Fruit fly (Drosophila melanogaster): ENCODE data around the gene chinmo.

chinmo gene

dm6 chr2L:1649244-1649827 lies 1.7 kb upstream of the chinmo start (continued):
- peak; percentile 50 for TF ChIP-seq CG18011 (GFP tag; optimal IDR thresholded peaks at IDR 0.05)
- TF ChIP-seq CG18764 (GFP tag; optimal IDR thresholded peaks at IDR 0.05), result peak; percentile 73
- TF ChIP-seq sob (GFP tag; IDR thresholded peaks at IDR 0.05), result peak; percentile 91
- TF ChIP-seq CG7928 (GFP tag; optimal IDR thresholded peaks at IDR 0.05), result peak; percentile 28
- peak; percentile 27; the same call in 1 of the 2 replicates for TF ChIP-seq CG1024 (GFP tag; IDR thresholded peaks at IDR 0.05)
- TF ChIP-seq sr (GFP tag; IDR thresholded peaks at IDR 0.05), result peak; percentile 64; the same call in 2 of the 3 replicates
- peak; percentile 94 for TF ChIP-seq nerfin-1 (tag; optimal IDR thresholded peaks at IDR 0.05)
- TF ChIP-seq E2f1 (GFP tag; IDR thresholded peaks at IDR 0.05), result peak; percentile 90
- no peak for TF ChIP-seq lov (optimal IDR thresholded peaks at IDR 0.05)
- TF ChIP-seq lov (GFP tag; IDR thresholded peaks at IDR 0.05), result peak; percentile 82; the same call in 1 of the 3 replicates
- TF ChIP-seq tio (GFP tag; optimal IDR thresholded peaks at IDR 0.05), result peak; percentile 82
- TF ChIP-seq Poxn (GFP tag; IDR thresholded peaks at IDR 0.05), result peak; percentile 56; the same call in 1 of the 2 replicates
- TF ChIP-seq CG10267 (tag; optimal IDR thresholded peaks at IDR 0.05), result peak; percentile 91
- no peak for TF ChIP-seq disco-r (GFP tag; optimal IDR thresholded peaks at IDR 0.05)
- TF ChIP-seq Elba2 (GFP tag; optimal IDR thresholded peaks at IDR 0.05), result no peak
- TF ChIP-seq Lhr (GFP tag; optimal IDR thresholded peaks at IDR 0.05), result peak; percentile 8
- TF ChIP-seq Ets97D (GFP tag; optimal IDR thresholded peaks at IDR 0.05), result no peak
- TF ChIP-seq CG30431 (GFP tag; optimal IDR thresholded peaks at IDR 0.05), result peak; percentile 48
- no peak for TF ChIP-seq Dll (GFP tag; IDR thresholded peaks at IDR 0.05; ENCODE audit: partially characterized antibody)
- peak; percentile 11 for TF ChIP-seq repo (GFP tag; optimal IDR thresholded peaks at IDR 0.05)
- TF ChIP-seq ems (GFP tag; optimal IDR thresholded peaks at IDR 0.05), result peak; percentile 11
- peak; percentile 98 for TF ChIP-seq phol (tag; optimal IDR thresholded peaks at IDR 0.05)
- TF ChIP-seq Taf1 (GFP tag; IDR thresholded peaks at IDR 0.05), result peak; percentile 61
- TF ChIP-seq crc (GFP tag; optimal IDR thresholded peaks at IDR 0.05), result no peak
- peak; percentile 74 for TF ChIP-seq nau (GFP tag; optimal IDR thresholded peaks at IDR 0.05)
- TF ChIP-seq gfzf (GFP tag; optimal IDR thresholded peaks at IDR 0.05), result no peak
- TF ChIP-seq CG17612 (GFP tag; IDR thresholded peaks at IDR 0.05), result peak; percentile 71
- TF ChIP-seq YL-1 (GFP tag; optimal IDR thresholded peaks at IDR 0.05), result peak; percentile 42
- peak; percentile 66 for TF ChIP-seq ro (GFP tag; IDR thresholded peaks at IDR 0.05)
- TF ChIP-seq pita (GFP tag; optimal IDR thresholded peaks at IDR 0.05), result no peak
- TF ChIP-seq Pdp1 (GFP tag; optimal IDR thresholded peaks at IDR 0.05), result peak; percentile 43 to 60
- no peak for TF ChIP-seq ash1 (GFP tag; optimal IDR thresholded peaks at IDR 0.05)
- TF ChIP-seq Xrp1 (GFP tag; IDR thresholded peaks at IDR 0.05), result peak; percentile 87
- peak; percentile 76 for TF ChIP-seq CG42726 (GFP tag; IDR thresholded peaks at IDR 0.05; ENCODE audit: partially characterized antibody)
- peak; percentile 31 for TF ChIP-seq Atf-2 (GFP tag; optimal IDR thresholded peaks at IDR 0.05)
- TF ChIP-seq Awh (GFP tag; IDR thresholded peaks at IDR 0.05), result peak; percentile 83
- no peak for TF ChIP-seq mirr (GFP tag; optimal IDR thresholded peaks at IDR 0.05)
- no peak for TF ChIP-seq Mes4 (GFP tag; optimal IDR thresholded peaks at IDR 0.05)
- peak; percentile 89 for TF ChIP-seq slbo (GFP tag; IDR thresholded peaks at IDR 0.05)
- no peak for TF ChIP-seq cad (GFP tag; optimal IDR thresholded peaks at IDR 0.05)
- peak; percentile 72 for TF ChIP-seq Med (GFP tag)
- TF ChIP-seq knrl (GFP tag; IDR thresholded peaks at IDR 0.05; ENCODE audit: partially characterized antibody), result peak; percentile 72; the same call in 2 of the 3 replicates
- TF ChIP-seq eve (GFP tag; optimal IDR thresholded peaks at IDR 0.05), result peak in 1 of 2 experiments; percentile 88
- TF ChIP-seq ci (GFP tag; IDR thresholded peaks at IDR 0.05), result peak; percentile 89
- TF ChIP-seq CG14965 (GFP tag; optimal IDR thresholded peaks at IDR 0.05; ENCODE audit: borderline replicate concordance), result no peak
- TF ChIP-seq Asciz (GFP tag; optimal IDR thresholded peaks at IDR 0.05), result peak; percentile 98
- TF ChIP-seq dan (GFP tag; IDR thresholded peaks at IDR 0.05), result peak; percentile 57
- TF ChIP-seq C15 (GFP tag; IDR thresholded peaks at IDR 0.05), result peak; percentile 58; the same call in 2 of the 3 replicates
- peak; percentile 80 for TF ChIP-seq caup (GFP tag; optimal IDR thresholded peaks at IDR 0.05; ENCODE audit: severe bottlenecking)
- TF ChIP-seq CG4282 (GFP tag; optimal IDR thresholded peaks at IDR 0.05), result no peak
